Worm (Caenorhabditis elegans) whole organism, L1 larva: ENCODE data around the gene C29F9.5.

Experiments
- C04F5.9 ChIP-seq: sonication (generic microtip); optimal IDR thresholded peaks from 2 replicates; lab custom pipeline; 2016; ENCODE audit warnings: missing genetic modification characterization, missing compliant biosample characterization
- C34B4.2 ChIP-seq: sonication (generic microtip); optimal IDR thresholded peaks from 2 replicates; lab custom pipeline; 2017; ENCODE audit warnings: mild to moderate bottlenecking, missing genetic modification characterization, missing compliant biosample characterization
- Y116A8C.19 ChIP-seq: sonication (generic microtip); optimal IDR thresholded peaks from 2 replicates; lab custom pipeline; 2016; ENCODE audit warnings: missing compliant biosample characterization, missing genetic modification characterization, borderline replicate concordance
- alr-1 ChIP-seq: fragments of 200-800 bp; sonication (Bioruptor generic); optimal IDR thresholded peaks from 2 replicates; lab custom pipeline; 2018; ENCODE audit warnings: borderline replicate concordance, mild to moderate bottlenecking, missing genetic modification characterization, missing compliant biosample characterization
- ama-1 ChIP-seq: fragments of 150-350 bp; optimal IDR thresholded peaks from 2 replicates; lab custom pipeline; 2014
- blmp-1 ChIP-seq: fragments of 150-350 bp; optimal IDR thresholded peaks from 2 replicates; lab custom pipeline; 2014; ENCODE audit warnings: missing biosample characterization, missing genetic modification characterization
- ceh-63 ChIP-seq: fragments of 200-800 bp; sonication (Bioruptor generic); optimal IDR thresholded peaks from 2 replicates; lab custom pipeline; 2018; ENCODE audit warnings: mild to moderate bottlenecking, missing genetic modification characterization, missing compliant biosample characterization
- ceh-82 ChIP-seq, 3 experiments: fragments of 150-350 bp in 1 of 3; sonication (generic microtip) in 2 of 3; optimal IDR thresholded peaks; 2 replicates each; lab custom pipeline; 2014 to 2017; ENCODE audit warnings: missing biosample characterization in 3 of 3, missing genetic modification characterization in 3 of 3
- ceh-88 ChIP-seq: fragments of 200-800 bp; sonication (Bioruptor generic); IDR thresholded peaks from 2 replicates; pipeline ENCODE4 v1.3.6; 2022; ENCODE audit warnings: missing genetic modification characterization, missing compliant biosample characterization
- ceh-90 ChIP-seq: sonication (generic microtip); optimal IDR thresholded peaks from 2 replicates; lab custom pipeline; 2016; ENCODE audit warnings: missing genetic modification characterization, missing compliant biosample characterization
- dsc-1 ChIP-seq: sonication (generic microtip); optimal IDR thresholded peaks from 2 replicates; lab custom pipeline; 2016; ENCODE audit warnings: mild to moderate bottlenecking, missing genetic modification characterization, missing compliant biosample characterization
- egl-27 ChIP-seq, 2 experiments: fragments of 150-350 bp in 1 of 2; sonication (generic microtip); optimal IDR thresholded peaks; 3 replicates each; lab custom pipeline; 2017 to 2018; ENCODE audit warnings: missing biosample characterization in 2 of 2, missing genetic modification characterization in 2 of 2, missing genetic modification reagents in 2 of 2
- elt-3 ChIP-seq, 6 experiments: fragments of 150-350 bp in 1 of 6; sonication (generic microtip); optimal IDR thresholded peaks; 2 replicates each; lab custom pipeline; 2017 to 2018; ENCODE audit warnings: missing biosample characterization in 6 of 6, missing genetic modification characterization in 6 of 6, inconsistent platforms in 1 of 6
- ets-5 ChIP-seq: fragments of 200-800 bp; sonication (Bioruptor generic); IDR thresholded peaks from 2 replicates; pipeline ENCODE4 v1.3.6; 2022; ENCODE audit warnings: missing genetic modification characterization, missing compliant biosample characterization
- grh-1 ChIP-seq: fragments of 200-800 bp; sonication (Bioruptor generic); IDR thresholded peaks from 2 replicates; pipeline ENCODE4 v1.3.6; 2022; ENCODE audit warnings: missing genetic modification reagents, missing genetic modification characterization, missing compliant biosample characterization
- hlh-17 ChIP-seq: fragments of 200-800 bp; sonication (Bioruptor generic); optimal IDR thresholded peaks from 2 replicates; lab custom pipeline; 2018; ENCODE audit warnings: missing genetic modification characterization, mild to moderate bottlenecking, missing compliant biosample characterization, moderate library complexity, borderline replicate concordance
- hlh-4 ChIP-seq: sonication (generic microtip); optimal IDR thresholded peaks from 2 replicates; lab custom pipeline; 2016; ENCODE audit warnings: mild to moderate bottlenecking, missing genetic modification characterization, missing compliant biosample characterization
- irx-1 ChIP-seq: sonication (generic microtip); optimal IDR thresholded peaks from 2 replicates; lab custom pipeline; 2016; ENCODE audit warnings: missing genetic modification characterization, missing compliant biosample characterization
- isw-1 ChIP-seq: fragments of 200-800 bp; sonication (Bioruptor generic); IDR thresholded peaks from 2 replicates; pipeline ENCODE4 v1.3.6; 2022; ENCODE audit warnings: missing genetic modification characterization, missing compliant biosample characterization
- jun-1 ChIP-seq: fragments of 150-350 bp; optimal IDR thresholded peaks from 2 replicates; lab custom pipeline; 2014; ENCODE audit warnings: missing biosample characterization, missing genetic modification reagents, missing genetic modification characterization
- lin-13 ChIP-seq: fragments of 150-350 bp; optimal IDR thresholded peaks from 2 replicates; lab custom pipeline; 2014; ENCODE audit warnings: missing biosample characterization, missing genetic modification reagents, missing genetic modification characterization
- lin-14 ChIP-seq: fragments of 200-800 bp; sonication (Bioruptor generic); optimal IDR thresholded peaks from 2 replicates; lab custom pipeline; 2018; ENCODE audit warnings: mild to moderate bottlenecking, missing genetic modification characterization, moderate library complexity, missing compliant biosample characterization
- lin-15B ChIP-seq: fragments of 150-350 bp; sonication (generic microtip); optimal IDR thresholded peaks from 3 replicates; lab custom pipeline; 2014; ENCODE audit warnings: missing biosample characterization, missing genetic modification characterization
- lin-35 ChIP-seq, 2 experiments: fragments of 150-350 bp; optimal IDR thresholded peaks; 2 replicates each; lab custom pipeline; 2014; ENCODE audit warnings: missing biosample characterization in 2 of 2, missing genetic modification characterization in 2 of 2, missing genetic modification reagents in 2 of 2
- lin-39 ChIP-seq: fragments of 150-350 bp; optimal IDR thresholded peaks from 2 replicates; lab custom pipeline; 2014; ENCODE audit warnings: missing biosample characterization, missing genetic modification reagents, missing genetic modification characterization
- lsy-2 ChIP-seq, 2 experiments: fragments of 150-350 bp; optimal IDR thresholded peaks; 2 replicates each; lab custom pipeline; 2014; ENCODE audit warnings: missing biosample characterization in 2 of 2, missing genetic modification characterization in 2 of 2
- mdl-1 ChIP-seq, 2 experiments: fragments of 150-350 bp; optimal IDR thresholded peaks; 2 replicates each; lab custom pipeline; 2014 to 2017; ENCODE audit warnings: missing biosample characterization in 2 of 2, missing genetic modification characterization in 2 of 2, inconsistent platforms in 1 of 2
- mef-2 ChIP-seq: fragments of 150-350 bp; optimal IDR thresholded peaks from 2 replicates; lab custom pipeline; 2014; ENCODE audit warnings: missing biosample characterization, missing genetic modification characterization
- nhr-11 ChIP-seq: fragments of 150-350 bp; optimal IDR thresholded peaks from 2 replicates; lab custom pipeline; 2014; ENCODE audit warnings: missing biosample characterization, missing genetic modification characterization
- nhr-28 ChIP-seq: fragments of 150-350 bp; optimal IDR thresholded peaks from 2 replicates; lab custom pipeline; 2014; ENCODE audit warnings: missing biosample characterization, missing genetic modification characterization
- nhr-47 ChIP-seq: sonication (generic microtip); optimal IDR thresholded peaks from 2 replicates; lab custom pipeline; 2016; ENCODE audit warnings: mild to moderate bottlenecking, missing genetic modification characterization, moderate library complexity, missing compliant biosample characterization
- nhr-71 ChIP-seq: sonication (generic microtip); optimal IDR thresholded peaks from 2 replicates; lab custom pipeline; 2016; ENCODE audit warnings: mild to moderate bottlenecking, missing genetic modification characterization, moderate library complexity, missing compliant biosample characterization
- nhr-76 ChIP-seq: sonication (generic microtip); optimal IDR thresholded peaks from 2 replicates; lab custom pipeline; 2017; ENCODE audit warnings: missing biosample characterization, missing genetic modification characterization
- nhr-77 ChIP-seq: fragments of 150-350 bp; optimal IDR thresholded peaks from 2 replicates; lab custom pipeline; 2014; ENCODE audit warnings: missing biosample characterization, missing genetic modification characterization
- nhr-84 ChIP-seq: sonication (generic microtip); optimal IDR thresholded peaks from 2 replicates; lab custom pipeline; 2017; ENCODE audit warnings: missing biosample characterization, missing genetic modification characterization
- nhr-85 ChIP-seq: sonication (generic microtip); peaks from one replicate; lab custom pipeline; 2016; ENCODE audit warnings: missing genetic modification characterization, inconsistent platforms, missing compliant biosample characterization
- nhr-90 ChIP-seq: sonication (generic microtip); optimal IDR thresholded peaks from 2 replicates; lab custom pipeline; 2016; ENCODE audit warnings: mild to moderate bottlenecking, missing genetic modification characterization, missing compliant biosample characterization; ENCODE audit not compliant: poor library complexity
- pag-3 ChIP-seq: sonication (generic microtip); optimal IDR thresholded peaks from 2 replicates; lab custom pipeline; 2017; ENCODE audit warnings: missing genetic modification characterization, mild to moderate bottlenecking, missing compliant biosample characterization, antibody characterized with exemption, borderline replicate concordance; ENCODE audit not compliant: insufficient read depth
- pax-3 ChIP-seq: fragments of 200-800 bp; sonication (Bioruptor generic); optimal IDR thresholded peaks from 2 replicates; lab custom pipeline; 2018; ENCODE audit warnings: mild to moderate bottlenecking, missing genetic modification characterization, moderate library complexity, missing compliant biosample characterization
- pqm-1 ChIP-seq: sonication (generic microtip); optimal IDR thresholded peaks from 3 replicates; lab custom pipeline; 2017; ENCODE audit warnings: missing biosample characterization, missing genetic modification characterization
- rnt-1 ChIP-seq: sonication (generic microtip); optimal IDR thresholded peaks from 2 replicates; lab custom pipeline; 2016; ENCODE audit warnings: mild to moderate bottlenecking, missing genetic modification characterization, moderate library complexity, missing compliant biosample characterization
- skn-1 ChIP-seq: fragments of 150-350 bp; optimal IDR thresholded peaks from 2 replicates; lab custom pipeline; 2014; ENCODE audit warnings: missing biosample characterization, missing genetic modification characterization
- snpc-4 ChIP-seq: fragments of 150-350 bp; optimal IDR thresholded peaks from 2 replicates; lab custom pipeline; 2014; ENCODE audit warnings: missing biosample characterization, missing genetic modification characterization
- snu-23 ChIP-seq: sonication (generic microtip); optimal IDR thresholded peaks from 2 replicates; lab custom pipeline; 2016; ENCODE audit warnings: missing genetic modification characterization, missing compliant biosample characterization
- sox-4 ChIP-seq: sonication (generic microtip); optimal IDR thresholded peaks from 2 replicates; lab custom pipeline; 2016; ENCODE audit warnings: missing genetic modification characterization, missing compliant biosample characterization
- sptf-1 ChIP-seq: fragments of 150-350 bp; optimal IDR thresholded peaks from 2 replicates; lab custom pipeline; 2014; ENCODE audit warnings: missing biosample characterization, missing genetic modification characterization
- sup-37 ChIP-seq: fragments of 200-800 bp; sonication (Bioruptor generic); optimal IDR thresholded peaks from 2 replicates; lab custom pipeline; 2018; ENCODE audit warnings: mild to moderate bottlenecking, missing genetic modification characterization, missing compliant biosample characterization
- swsn-7 ChIP-seq: sonication (generic microtip); optimal IDR thresholded peaks from 2 replicates; lab custom pipeline; 2016; ENCODE audit warnings: missing genetic modification characterization, missing compliant biosample characterization
- tlp-1 ChIP-seq: fragments of 150-350 bp; optimal IDR thresholded peaks from 2 replicates; lab custom pipeline; 2014; ENCODE audit warnings: missing biosample characterization, missing genetic modification characterization
- unc-30 ChIP-seq: sonication (generic microtip); optimal IDR thresholded peaks from 2 replicates; lab custom pipeline; 2017; ENCODE audit warnings: missing biosample characterization, missing genetic modification characterization
- unc-86 ChIP-seq: sonication (generic microtip); optimal IDR thresholded peaks from 2 replicates; lab custom pipeline; 2016; ENCODE audit warnings: missing genetic modification characterization, missing compliant biosample characterization
- xbp-1 ChIP-seq: sonication (generic microtip); optimal IDR thresholded peaks from 2 replicates; lab custom pipeline; 2016; ENCODE audit warnings: missing genetic modification characterization, missing compliant biosample characterization
- zag-1 ChIP-seq: fragments of 150-350 bp; optimal IDR thresholded peaks from 2 replicates; lab custom pipeline; 2014; ENCODE audit warnings: missing biosample characterization, missing genetic modification characterization
- zip-4 ChIP-seq: fragments of 200-800 bp; sonication (Bioruptor generic); optimal IDR thresholded peaks from 2 replicates; lab custom pipeline; 2018; ENCODE audit warnings: mild to moderate bottlenecking, missing genetic modification characterization, moderate library complexity, missing compliant biosample characterization

The C29F9.5 gene

ce11 chrIII:154168-154567 is 36.9 kb downstream of the C29F9.5 start (continued):
- TF ChIP-seq nhr-90 (tag; lab: Kevin White, UChicago) (peak; percentile 61), lin-35 (GFP tag; optimal IDR thresholded peaks at IDR 0.05; lab: Kevin White, UChicago) (peak in 1 of 2 experiments; percentile 62), xbp-1 (tag; lab: Kevin White, UChicago) (no peak), sox-4 (no peak), Y116A8C.19 (tag; lab: Kevin White, UChicago) (no peak), nhr-71 (tag; lab: Kevin White, UChicago) (no peak), lin-39 (tag; lab: Kevin White, UChicago) (no peak), lin-14 (no peak), nhr-47 (no peak), zip-4 (GFP tag; lab: Kevin White, UChicago) (no peak), rnt-1 (tag; lab: Kevin White, UChicago) (no peak), snpc-4 (tag; lab: Kevin White, UChicago) (no peak), alr-1 (tag; lab: Kevin White, UChicago) (no peak), pqm-1 (tag; lab: Kevin White, UChicago) (peak; percentile 98), ceh-88 (GFP tag; lab: Robert Waterston, UW) (no peak), ceh-90 (tag; lab: Kevin White, UChicago) (no peak), hlh-4 (tag; lab: Kevin White, UChicago) (no peak), lsy-2 (tag; optimal IDR thresholded peaks at IDR 0.05; lab: Kevin White, UChicago) (no peak), egl-27 (tag; optimal IDR thresholded peaks at IDR 0.05; lab: Kevin White, UChicago) (peak in 1 of 2 experiments; percentile 6), pag-3 (no peak), nhr-84 (tag; lab: Kevin White, UChicago) (no peak), ama-1 (lab: Kevin White, UChicago) (no peak), mdl-1 (tag; optimal IDR thresholded peaks at IDR 0.05; lab: Kevin White, UChicago) (no peak), irx-1 (tag; lab: Kevin White, UChicago) (no peak), C34B4.2 (tag; lab: Kevin White, UChicago) (no peak), jun-1 (tag; lab: Kevin White, UChicago) (peak; percentile 93), swsn-7 (tag; lab: Kevin White, UChicago) (no peak), C04F5.9 (tag; lab: Kevin White, UChicago) (no peak), nhr-28 (tag; lab: Kevin White, UChicago) (no peak), grh-1 (GFP tag; lab: Robert Waterston, UW) (no peak), lin-13 (GFP tag; lab: Kevin White, UChicago) (no peak), tlp-1 (tag; lab: Kevin White, UChicago) (peak; percentile 92), nhr-76 (tag; lab: Kevin White, UChicago) (no peak), elt-3 (tag; optimal IDR thresholded peaks at IDR 0.05; lab: Kevin White, UChicago) (peak; percentile 67 to 100 (median 95)), nhr-77 (no peak), pax-3 (tag; lab: Kevin White, UChicago) (peak; percentile 34), ceh-63 (GFP tag; lab: Kevin White, UChicago) (no peak), unc-30 (no peak), unc-86 (tag; lab: Kevin White, UChicago) (no peak), mef-2 (tag; lab: Kevin White, UChicago) (no peak), ceh-82 (tag; optimal IDR thresholded peaks at IDR 0.05; lab: Kevin White, UChicago) (no peak), isw-1 (no peak), nhr-85 (tag; lab: Kevin White, UChicago) (peak; percentile 52), sup-37 (no peak), hlh-17 (no peak), lin-15B (tag; lab: Kevin White, UChicago) (no peak), zag-1 (no peak), snu-23 (GFP tag; lab: Kevin White, UChicago) (no peak), dsc-1 (tag; lab: Kevin White, UChicago) (no peak), ets-5 (no peak), nhr-11 (tag; lab: Kevin White, UChicago) (no peak), sptf-1 (tag; lab: Kevin White, UChicago) (no peak), skn-1 (tag; lab: Kevin White, UChicago) (no peak), blmp-1 (tag; lab: Kevin White, UChicago) (no peak)
